Worm (Caenorhabditis elegans): ENCODE measurements around the gene hex-5.

ce11 chrX:14877691-14878090 lies 27.4 kb downstream of the hex-5 start:
- TF ChIP-seq flt-1 (GFP tag; IDR thresholded peaks at IDR 0.05) = no peak
- no peak for TF ChIP-seq scrt-1 (GFP tag; IDR thresholded peaks at IDR 0.05)
- no peak for TF ChIP-seq ceh-36 (tag; optimal IDR thresholded peaks at IDR 0.05)
- no peak for TF ChIP-seq hmg-4 (GFP tag; optimal IDR thresholded peaks at IDR 0.05)
- TF ChIP-seq hmbx-1 (tag; optimal IDR thresholded peaks at IDR 0.05) = no peak
- TF ChIP-seq sea-1 (GFP tag; conservative IDR thresholded peaks at IDR 0.05) = no peak
- TF ChIP-seq ama-1 (optimal IDR thresholded peaks at IDR 0.05) = no peak
- TF ChIP-seq hnd-1 (tag; optimal IDR thresholded peaks at IDR 0.05) = no peak
- TF ChIP-seq tra-4 (tag; optimal IDR thresholded peaks at IDR 0.05) = no peak
- TF ChIP-seq B0310.2 (tag; optimal IDR thresholded peaks at IDR 0.05) = no peak
- no peak for TF ChIP-seq aly-1 (tag; optimal IDR thresholded peaks at IDR 0.05)
- TF ChIP-seq ets-7 (tag; optimal IDR thresholded peaks at IDR 0.05) = no peak
- TF ChIP-seq F13C5.2 (tag; optimal IDR thresholded peaks at IDR 0.05) = no peak
- TF ChIP-seq ceh-13 (GFP tag; optimal IDR thresholded peaks at IDR 0.05) = no peak

Data from whole organism, early embryonic.